Worm (Caenorhabditis elegans): ENCODE data around the gene atp-2.

DNA sequence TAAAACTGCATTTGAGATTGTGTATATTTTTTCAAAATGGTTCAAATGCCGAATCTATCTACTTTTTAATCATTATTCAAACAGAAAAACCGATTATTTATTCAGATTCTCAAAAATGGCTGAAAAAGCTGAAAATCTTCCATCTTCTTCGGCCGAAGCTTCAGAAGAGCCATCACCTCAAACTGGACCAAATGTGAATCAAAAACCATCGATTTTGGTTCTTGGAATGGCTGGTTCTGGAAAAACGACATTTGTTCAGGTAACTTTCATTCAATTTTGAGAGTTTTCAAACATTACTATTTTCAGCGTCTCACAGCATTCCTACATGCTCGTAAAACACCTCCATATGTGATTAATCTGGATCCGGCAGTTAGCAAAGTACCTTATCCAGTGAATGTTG is 30.7 kb downstream of the atp-2 start, which contains the start of gene gop-2:
- TF ChIP-seq zag-1 (tag; optimal IDR thresholded peaks at IDR 0.05) (no peak), elt-3 (tag; optimal IDR thresholded peaks at IDR 0.05) (no peak), ZK546.5 (tag; optimal IDR thresholded peaks at IDR 0.05) (no peak), R02D3.7 (tag; optimal IDR thresholded peaks at IDR 0.05) (no peak), nhr-25 (tag; optimal IDR thresholded peaks at IDR 0.05) (no peak)

Data from whole organism, L2 larva.